Worm (Caenorhabditis elegans): ENCODE data around the gene let-756.

Gene let-756

DNA sequence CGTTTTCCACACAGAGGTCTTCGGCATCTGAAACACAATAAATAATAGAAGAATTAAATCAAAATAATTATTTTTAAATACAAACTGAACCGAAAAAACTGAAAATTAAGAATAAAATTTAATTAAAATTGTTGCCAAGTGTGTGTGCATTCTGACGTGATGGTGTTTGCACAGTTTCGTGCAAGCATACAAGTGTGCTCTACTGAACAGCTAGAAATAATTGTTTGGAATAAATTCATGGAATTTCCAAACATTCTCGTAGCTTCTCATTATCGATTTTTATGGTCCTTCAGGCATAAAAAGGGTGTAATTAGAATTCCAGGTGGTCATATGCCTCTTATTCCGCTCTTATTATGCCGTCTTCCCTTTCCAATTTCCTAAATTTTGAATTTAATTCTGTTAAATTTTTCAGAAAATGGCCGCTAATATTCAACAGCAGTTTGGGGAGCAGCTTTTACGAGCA lies 24.9 kb downstream of the let-756 start, which contains the start of the genes mrps-17 and txdc-9 (continued):
- TF ChIP-seq mep-1 (tag; optimal IDR thresholded peaks at IDR 0.05) (no peak), F44E2.7 (GFP tag; IDR thresholded peaks at IDR 0.05) (no peak), spr-1 (tag; optimal IDR thresholded peaks at IDR 0.05) (no peak), daf-19 (GFP tag; conservative IDR thresholded peaks at IDR 0.05) (no peak), skn-1 (tag; optimal IDR thresholded peaks at IDR 0.05) (no peak), nhr-28 (tag; optimal IDR thresholded peaks at IDR 0.05) (peak; percentile 52), duxl-1 (tag; optimal IDR thresholded peaks at IDR 0.05; ENCODE audit: poor library complexity) (no peak), Y5F2A.4 (GFP tag; optimal IDR thresholded peaks at IDR 0.05) (no peak), tag-97 (GFP tag; IDR thresholded peaks at IDR 0.05) (no peak), lim-7 (GFP tag; IDR thresholded peaks at IDR 0.05) (no peak), dmd-9 (GFP tag; IDR thresholded peaks at IDR 0.05) (no peak), fkh-10 (GFP tag; optimal IDR thresholded peaks at IDR 0.05) (peak; percentile 30), nhr-76 (tag; optimal IDR thresholded peaks at IDR 0.05) (no peak), php-3 (GFP tag; IDR thresholded peaks at IDR 0.05) (no peak), dmd-6 (GFP tag; IDR thresholded peaks at IDR 0.05) (peak; percentile 8; the same call in 1 of the 2 replicates), lir-3 (tag; optimal IDR thresholded peaks at IDR 0.05) (no peak), zip-2 (tag; optimal IDR thresholded peaks at IDR 0.05) (no peak)

DNA sequence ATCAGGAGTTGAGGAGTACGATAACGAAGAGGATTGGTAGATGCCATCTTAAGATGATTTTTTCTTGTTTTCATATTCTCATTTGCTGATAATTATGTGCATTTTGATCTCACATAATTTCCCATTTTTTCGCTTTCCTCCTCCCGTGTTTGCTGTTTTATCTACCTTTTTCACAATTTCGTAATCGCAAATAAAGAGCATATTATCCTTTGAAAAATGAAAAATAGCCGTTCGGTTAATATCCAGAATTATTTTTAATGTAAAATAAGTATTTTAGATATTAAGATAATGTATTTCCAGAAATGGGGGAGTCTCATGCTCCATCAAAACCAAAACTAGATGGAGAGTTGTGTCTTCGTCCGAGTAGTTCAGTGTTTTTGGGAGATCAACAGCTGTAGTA lies 26.0 kb downstream of the let-756 start, which contains the start of gene vps-16:
Gene vps-16, plus strand, starts transcription at position 301 of the 400 bp plus-strand sequence.
- TF ChIP-seq aha-1 (tag) (peak; percentile 3), Y48G9A.11 (GFP tag; IDR thresholded peaks at IDR 0.05) (0 out of 2 replicates have a peak, but pooled peaks have one; percentile 17), ama-1 (optimal IDR thresholded peaks at IDR 0.05) (peak; percentile 17), ztf-7 (tag; optimal IDR thresholded peaks at IDR 0.05) (no peak), lin-38 (GFP tag; IDR thresholded peaks at IDR 0.05) (0 out of 2 replicates have a peak, but pooled peaks have one; percentile 31), daf-16 (GFP tag; optimal IDR thresholded peaks at IDR 0.05) (no peak), daf-16 (tag; optimal IDR thresholded peaks at IDR 0.05) (no peak)

DNA sequence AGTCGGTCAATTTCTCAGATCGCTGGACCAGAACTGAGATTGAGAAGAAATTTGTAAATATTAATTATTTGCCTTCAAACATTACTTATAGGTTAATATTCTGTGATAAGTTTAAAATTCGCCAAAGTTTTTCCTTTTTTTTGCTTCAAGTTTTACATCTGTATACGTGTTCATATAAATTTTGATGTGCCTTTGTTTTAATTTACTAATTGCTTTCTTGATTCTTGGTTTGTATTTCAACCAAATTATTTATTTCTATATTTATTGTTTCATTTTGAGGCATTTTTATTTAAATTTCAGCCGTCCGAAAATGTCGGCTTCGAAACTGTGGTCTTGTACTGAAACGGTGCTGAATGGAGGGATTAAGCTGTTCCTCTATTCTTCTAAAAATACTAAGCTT lies 29.4 kb downstream of the let-756 start, which contains the start of gene C05D11.1:
Gene C05D11.1, plus strand, starts transcription at position 301 of the 400 bp plus-strand sequence.
- no peak for TF ChIP-seq rbr-2 (tag; optimal IDR thresholded peaks at IDR 0.05)
- no peak for TF ChIP-seq zip-11 (GFP tag; IDR thresholded peaks at IDR 0.05)
- no peak for TF ChIP-seq nhr-11 (tag; optimal IDR thresholded peaks at IDR 0.05)
- no peak for TF ChIP-seq snpc-1.2 (GFP tag; IDR thresholded peaks at IDR 0.05)
- TF ChIP-seq fkh-10 (GFP tag; optimal IDR thresholded peaks at IDR 0.05): no peak
- TF ChIP-seq egl-27 (tag; optimal IDR thresholded peaks at IDR 0.05): no peak
- no peak for TF ChIP-seq ceh-44 (GFP tag; IDR thresholded peaks at IDR 0.05)
- no peak for TF ChIP-seq ceh-20 (GFP tag; IDR thresholded peaks at IDR 0.05)
- TF ChIP-seq nhr-6 (tag; optimal IDR thresholded peaks at IDR 0.05): no peak
- TF ChIP-seq unc-130 (GFP tag; optimal IDR thresholded peaks at IDR 0.05): no peak
- no peak for TF ChIP-seq ctbp-1 (GFP tag; IDR thresholded peaks at IDR 0.05)
- no peak for TF ChIP-seq mep-1 (tag; optimal IDR thresholded peaks at IDR 0.05)
- no peak for TF ChIP-seq skn-1 (tag; optimal IDR thresholded peaks at IDR 0.05)
- no peak for TF ChIP-seq hmg-1.1 (GFP tag; IDR thresholded peaks at IDR 0.05)
- no peak for TF ChIP-seq php-3 (GFP tag; IDR thresholded peaks at IDR 0.05)
- TF ChIP-seq tag-97 (GFP tag; IDR thresholded peaks at IDR 0.05): no peak

DNA sequence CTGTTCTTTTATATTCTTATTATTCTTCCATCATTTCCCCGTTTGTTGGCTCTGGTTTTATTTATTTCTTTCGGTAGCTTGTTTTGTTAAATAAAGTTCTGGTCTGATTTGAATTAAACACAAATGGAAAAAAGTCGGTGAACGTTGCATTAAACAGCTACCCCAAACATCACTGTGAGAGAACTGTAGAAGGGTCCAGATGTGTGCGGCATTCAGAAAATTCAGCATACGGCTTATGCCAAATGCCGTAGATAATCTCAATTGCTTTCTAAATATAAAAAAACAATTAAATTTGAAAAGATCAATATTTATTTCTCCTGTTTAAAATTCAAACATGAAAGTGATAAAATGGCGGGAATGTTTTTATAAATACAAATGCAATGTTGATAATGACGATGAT lies 32.9 kb downstream of the let-756 start:
- TF ChIP-seq hif-1 (tag; optimal IDR thresholded peaks at IDR 0.05): no peak
- TF ChIP-seq ctbp-1 (GFP tag; IDR thresholded peaks at IDR 0.05): no peak
- 0 out of 2 replicates have a peak, but pooled peaks have one; percentile 47 for TF ChIP-seq pha-4 (GFP tag; IDR thresholded peaks at IDR 0.05)
- TF ChIP-seq pha-4 (tag; optimal IDR thresholded peaks at IDR 0.05): no peak
- no peak for TF ChIP-seq nhr-28 (tag; optimal IDR thresholded peaks at IDR 0.05)
- TF ChIP-seq lin-38 (GFP tag; IDR thresholded peaks at IDR 0.05): peak; percentile 47; the same call in 1 of the 2 replicates
- TF ChIP-seq nhr-10 (tag; optimal IDR thresholded peaks at IDR 0.05): no peak
- peak; percentile 35 for TF ChIP-seq ama-1 (optimal IDR thresholded peaks at IDR 0.05)
- no peak for TF ChIP-seq daf-12 (tag; optimal IDR thresholded peaks at IDR 0.05)
- no peak for TF ChIP-seq R02D3.7 (tag; optimal IDR thresholded peaks at IDR 0.05)
- TF ChIP-seq ZK546.5 (tag; optimal IDR thresholded peaks at IDR 0.05): no peak
- TF ChIP-seq ztf-7 (tag; optimal IDR thresholded peaks at IDR 0.05): no peak
- TF ChIP-seq F44E2.7 (GFP tag; IDR thresholded peaks at IDR 0.05): no peak
- TF ChIP-seq lin-13 (GFP tag; optimal IDR thresholded peaks at IDR 0.05): no peak
